Worm (Caenorhabditis elegans) whole organism, L4 larva: ENCODE data around the gene str-60.

Experiments used
- F37D6.2 ChIP-seq: sonication (generic microtip); optimal IDR thresholded peaks from 2 replicates; lab custom pipeline; 2016; ENCODE audit warnings: mild to moderate bottlenecking, missing genetic modification characterization, missing compliant biosample characterization
- lin-13 ChIP-seq: fragments of 150-350 bp; optimal IDR thresholded peaks from 2 replicates; lab custom pipeline; 2014; ENCODE audit warnings: missing biosample characterization, missing genetic modification reagents, missing genetic modification characterization
- mxl-3 ChIP-seq: fragments of 200-800 bp; sonication (Bioruptor generic); optimal IDR thresholded peaks from 2 replicates; lab custom pipeline; 2018; ENCODE audit warnings: mild to moderate bottlenecking, missing genetic modification characterization, missing compliant biosample characterization
- nhr-11 ChIP-seq: fragments of 150-350 bp; optimal IDR thresholded peaks from 2 replicates; lab custom pipeline; 2014; ENCODE audit warnings: missing biosample characterization, missing genetic modification characterization
- nhr-48 ChIP-seq: sonication (generic microtip); optimal IDR thresholded peaks from 2 replicates; lab custom pipeline; 2016; ENCODE audit warnings: mild to moderate bottlenecking, missing genetic modification characterization, missing compliant biosample characterization
- saeg-2 ChIP-seq: fragments of 200-800 bp; sonication (Bioruptor generic); IDR thresholded peaks from 2 replicates; pipeline ENCODE4 v1.3.6; 2022; ENCODE audit warnings: missing genetic modification reagents, missing genetic modification characterization, missing compliant biosample characterization
- sdz-12 ChIP-seq: fragments of 200-800 bp; sonication (Bioruptor generic); optimal IDR thresholded peaks from 2 replicates; lab custom pipeline; 2018; ENCODE audit warnings: mild to moderate bottlenecking, missing genetic modification characterization, missing compliant biosample characterization
- set-16 ChIP-seq: fragments of 200-800 bp; sonication (Bioruptor generic); IDR thresholded peaks from 2 replicates; pipeline ENCODE4 v1.3.6; 2022; ENCODE audit warnings: missing genetic modification reagents, missing genetic modification characterization, missing compliant biosample characterization

DNA sequence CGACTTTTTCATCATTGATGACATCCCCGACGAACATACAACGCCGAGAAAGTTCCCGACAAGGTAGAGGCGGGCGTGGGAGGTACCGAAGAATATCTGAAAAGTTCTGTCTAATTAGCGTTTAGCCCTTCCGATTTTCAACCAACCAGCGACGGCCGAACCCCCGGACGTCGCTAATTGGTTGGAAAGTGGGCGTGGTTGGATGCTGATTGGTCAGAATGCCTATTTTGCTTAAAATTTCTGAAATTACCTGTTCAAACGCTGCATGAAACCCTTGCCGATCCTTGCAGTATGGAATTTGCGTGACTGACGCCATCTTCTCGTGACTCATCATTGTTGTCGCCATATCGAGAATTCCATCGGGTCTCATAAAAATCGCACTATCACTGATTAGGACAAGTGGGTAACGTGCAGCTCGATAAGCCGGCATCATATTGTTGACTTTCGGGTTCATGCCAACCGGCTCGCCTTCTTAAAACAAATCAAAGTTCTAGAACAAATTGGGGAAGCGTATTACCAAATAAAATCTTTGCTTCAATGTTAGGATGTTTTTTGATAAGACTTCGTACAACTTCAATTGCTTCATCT, 10.0 kb upstream of the str-60 start:
- TF ChIP-seq sdz-12 (GFP tag; lab: Kevin White, UChicago) (no peak), saeg-2 (GFP tag; lab: Robert Waterston, UW) (no peak), F37D6.2 (tag; lab: Kevin White, UChicago) (no peak), mxl-3 (GFP tag; lab: Kevin White, UChicago) (peak; percentile 48), lin-13 (GFP tag; lab: Kevin White, UChicago) (no peak), nhr-48 (no peak), nhr-11 (tag; lab: Kevin White, UChicago) (no peak), set-16 (GFP tag; lab: Robert Waterston, UW) (no peak)
